Fruit fly (Drosophila melanogaster) S2 (cell line): ENCODE measurements around the gene Sf3b5.

Experiments used
- CG8478 ChIP-seq: fragments of >200 bp; optimal IDR thresholded peaks from 2 replicates; lab custom pipeline; 2018
- CTCF ChIP-seq, 2 experiments: fragments of >200 bp; optimal IDR thresholded peaks; 2 replicates each; lab custom pipeline; 2018

dm6 chr3R:9030750-9031128 lies 15.6 kb upstream of the Sf3b5 start:
- TF ChIP-seq CTCF (optimal IDR thresholded peaks at IDR 0.05; lab: Kevin White, UChicago) (no peak), CG8478 (no peak)
